Fruit fly (Drosophila melanogaster) whole organism, pupa: Measurements from ENCODE around the gene MED10.

Experiments
- CG10348 ChIP-seq: fragments of 200-800 bp; sonication (Bioruptor generic); IDR thresholded peaks from 2 replicates; pipeline ENCODE4 v1.3.6; 2022; ENCODE audit warnings: missing biosample characterization, missing genetic modification characterization
- CG12605 ChIP-seq: fragments of 200-800 bp; sonication (Bioruptor generic); IDR thresholded peaks from 2 replicates; pipeline ENCODE4 v1.3.6; 2022; ENCODE audit warnings: missing biosample characterization, missing genetic modification characterization
- CG14655 ChIP-seq: fragments of 200-800 bp; sonication (Bioruptor generic); optimal IDR thresholded peaks from 3 replicates; lab custom pipeline; 2017; ENCODE audit warnings: mild to moderate bottlenecking, missing biosample characterization, missing genetic modification reagents, missing genetic modification characterization
- CG34367 ChIP-seq: fragments of 200-800 bp; sonication (Bioruptor generic); optimal IDR thresholded peaks from 2 replicates; lab custom pipeline; 2018; ENCODE audit warnings: missing biosample characterization, mild to moderate bottlenecking, missing genetic modification characterization
- CG4496 ChIP-seq: fragments of 200-800 bp; sonication (Bioruptor generic); IDR thresholded peaks from 3 replicates; pipeline ENCODE4 v1.3.6; 2022; ENCODE audit warnings: missing biosample characterization, missing genetic modification characterization
- CG8159 ChIP-seq: fragments of 200-800 bp; sonication (Bioruptor generic); optimal IDR thresholded peaks from 3 replicates; lab custom pipeline; 2018; ENCODE audit warnings: missing biosample characterization, mild to moderate bottlenecking, missing genetic modification characterization, moderate library complexity
- CG9948 ChIP-seq: fragments of 200-800 bp; sonication (Bioruptor generic); optimal IDR thresholded peaks from 2 replicates; lab custom pipeline; 2018; ENCODE audit warnings: missing biosample characterization, mild to moderate bottlenecking, missing genetic modification characterization, moderate library complexity
- Ets98B ChIP-seq: fragments of 200-800 bp; sonication (Bioruptor generic); IDR thresholded peaks from 2 replicates; pipeline ENCODE4 v1.3.6; 2022; ENCODE audit warnings: missing biosample characterization, missing genetic modification characterization
- Pif1B ChIP-seq: fragments of 200-800 bp; sonication (Bioruptor generic); optimal IDR thresholded peaks from 3 replicates; lab custom pipeline; 2016; ENCODE audit warnings: missing biosample characterization, missing genetic modification characterization
- Snoo ChIP-seq: fragments of 200-800 bp; sonication (Bioruptor generic); optimal IDR thresholded peaks from 3 replicates; lab custom pipeline; 2017; ENCODE audit warnings: missing biosample characterization, mild to moderate bottlenecking, missing genetic modification characterization, inconsistent platforms
- fd96Ca ChIP-seq: fragments of 200-800 bp; sonication (Bioruptor generic); IDR thresholded peaks from 3 replicates; pipeline ENCODE4 v1.3.6; 2022; ENCODE audit warnings: missing biosample characterization, missing genetic modification characterization
- rn ChIP-seq: fragments of 200-800 bp; sonication (Bioruptor generic); IDR thresholded peaks from 2 replicates; pipeline ENCODE4 v1.3.6; 2022; ENCODE audit warnings: missing biosample characterization, missing genetic modification characterization

DNA sequence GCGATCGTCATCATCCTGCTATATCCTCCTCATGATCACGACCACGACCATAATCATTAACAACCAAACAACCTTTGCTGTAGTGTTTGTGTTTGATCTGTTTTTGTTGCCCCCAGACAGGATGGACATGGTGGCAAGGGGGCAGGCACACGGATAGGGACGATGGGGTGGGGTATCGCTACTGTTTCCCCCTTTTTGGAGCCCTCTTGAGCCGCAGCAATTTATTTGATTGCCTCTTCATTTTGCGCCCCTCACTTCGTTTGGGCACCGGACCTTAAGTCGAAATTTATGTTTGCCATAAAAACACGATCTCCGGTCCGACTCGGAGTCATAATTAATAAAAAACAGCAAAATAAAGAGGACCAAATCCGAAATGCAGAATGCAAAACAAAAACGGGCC is 16.1 kb upstream of the MED10 start:
- TF ChIP-seq CG8159 (tag; lab: Kevin White, UChicago) (no peak), CG12605 (GFP tag; lab: Robert Waterston, UW) (no peak), CG14655 (no peak), Ets98B (GFP tag; lab: Robert Waterston, UW) (no peak), CG9948 (tag; lab: Kevin White, UChicago) (no peak), rn (GFP tag; lab: Robert Waterston, UW) (no peak), CG34367 (tag; lab: Kevin White, UChicago) (no peak), CG10348 (no peak), Snoo (tag; lab: Kevin White, UChicago) (no peak), fd96Ca (GFP tag; lab: Robert Waterston, UW) (no peak), Pif1B (GFP tag; lab: Kevin White, UChicago) (no peak), CG4496 (GFP tag; lab: Robert Waterston, UW) (no peak)
